Fruit fly (Drosophila melanogaster) whole organism, embryonic: ENCODE measurements around the gene CG43998.

ENCODE experiments used
- Aef1 ChIP-seq: fragments of 200-800 bp; sonication (Bioruptor generic); IDR thresholded peaks from 3 replicates; pipeline ENCODE4 v1.3.6; 2022; ENCODE audit warnings: missing biosample characterization, missing genetic modification characterization
- Atf-2 ChIP-seq: fragments of 200-800 bp; sonication (Bioruptor generic); optimal IDR thresholded peaks from 2 replicates; lab custom pipeline; 2016; ENCODE audit warnings: missing biosample characterization, missing genetic modification characterization
- Atf6 ChIP-seq: fragments of 200-800 bp; sonication (Bioruptor generic); IDR thresholded peaks from 2 replicates; pipeline ENCODE4 v1.3.6; 2022; ENCODE audit warnings: missing biosample characterization, missing genetic modification characterization
- B-H2 ChIP-seq: fragments of 200-800 bp; sonication (Bioruptor generic); optimal IDR thresholded peaks from 2 replicates; lab custom pipeline; 2018; ENCODE audit warnings: missing biosample characterization, mild to moderate bottlenecking, missing genetic modification characterization
- BEAF-32 ChIP-seq: fragments of 200-800 bp; sonication (Bioruptor generic); optimal IDR thresholded peaks from 3 replicates; lab custom pipeline; 2017; ENCODE audit warnings: missing biosample characterization, missing genetic modification characterization, mild to moderate bottlenecking, moderate library complexity, missing genetic modification reagents
- BtbVII ChIP-seq: fragments of 200-800 bp; sonication (Bioruptor generic); optimal IDR thresholded peaks from 3 replicates; lab custom pipeline; 2017; ENCODE audit warnings: missing biosample characterization, mild to moderate bottlenecking, missing genetic modification characterization
- CG10209 ChIP-seq: fragments of 200-800 bp; sonication (Bioruptor generic); optimal IDR thresholded peaks from 3 replicates; lab custom pipeline; 2017; ENCODE audit warnings: missing biosample characterization, mild to moderate bottlenecking, missing genetic modification characterization, missing genetic modification reagents
- CG10654 ChIP-seq: fragments of 200-800 bp; sonication (Bioruptor generic); optimal IDR thresholded peaks from 2 replicates; lab custom pipeline; 2016; ENCODE audit warnings: missing biosample characterization, missing genetic modification characterization
- CG11398 ChIP-seq: fragments of 200-800 bp; sonication (Bioruptor generic); optimal IDR thresholded peaks from 2 replicates; lab custom pipeline; 2016; ENCODE audit warnings: missing biosample characterization, missing genetic modification characterization
- CG12391 ChIP-seq: fragments of 200-800 bp; sonication (Bioruptor generic); optimal IDR thresholded peaks from 3 replicates; lab custom pipeline; 2018; ENCODE audit warnings: missing biosample characterization, mild to moderate bottlenecking, missing genetic modification characterization, moderate library complexity
- CG13123 ChIP-seq: fragments of 200-800 bp; sonication (Bioruptor generic); optimal IDR thresholded peaks from 2 replicates; lab custom pipeline; 2016; ENCODE audit warnings: missing biosample characterization, missing genetic modification characterization
- CG14050 ChIP-seq: fragments of 200-800 bp; sonication (Bioruptor generic); IDR thresholded peaks from 3 replicates; pipeline ENCODE4 v1.3.6; 2022; ENCODE audit warnings: missing biosample characterization, missing genetic modification characterization
- CG14860 ChIP-seq: fragments of 200-800 bp; sonication (Bioruptor generic); IDR thresholded peaks from 3 replicates; pipeline ENCODE4 v1.3.6; 2022; ENCODE audit warnings: missing biosample characterization, missing genetic modification characterization; ENCODE audit not compliant: partially characterized antibody
- CG14965 ChIP-seq: fragments of 200-800 bp; sonication (Bioruptor generic); optimal IDR thresholded peaks from 2 replicates; lab custom pipeline; 2016; ENCODE audit warnings: missing biosample characterization, missing genetic modification characterization, borderline replicate concordance
- CG15269 ChIP-seq: fragments of 200-800 bp; sonication (Bioruptor generic); optimal IDR thresholded peaks from 2 replicates; lab custom pipeline; 2018; ENCODE audit warnings: missing biosample characterization, mild to moderate bottlenecking, missing genetic modification characterization, moderate library complexity
- CG1529 ChIP-seq: fragments of 200-800 bp; sonication (Bioruptor generic); optimal IDR thresholded peaks from 3 replicates; lab custom pipeline; 2018; ENCODE audit warnings: missing biosample characterization, missing genetic modification characterization
- CG2202 ChIP-seq: fragments of 200-800 bp; sonication (Bioruptor generic); optimal IDR thresholded peaks from 2 replicates; lab custom pipeline; 2018; ENCODE audit warnings: missing biosample characterization, mild to moderate bottlenecking, missing genetic modification characterization
- CG31224 ChIP-seq: fragments of 200-800 bp; sonication (Bioruptor generic); IDR thresholded peaks from 2 replicates; pipeline ENCODE4 v1.3.6; 2022; ENCODE audit warnings: missing biosample characterization, missing genetic modification characterization
- CG32772 ChIP-seq: fragments of 200-800 bp; sonication (Bioruptor generic); IDR thresholded peaks from 2 replicates; pipeline ENCODE4 v1.3.6; 2022; ENCODE audit warnings: missing biosample characterization, missing genetic modification characterization
- CG4730 ChIP-seq: fragments of 200-800 bp; sonication (Bioruptor generic); IDR thresholded peaks from 2 replicates; pipeline ENCODE4 v1.3.6; 2022; ENCODE audit warnings: missing biosample characterization, missing genetic modification characterization
- CG7745 ChIP-seq: fragments of 200-800 bp; sonication (Bioruptor generic); optimal IDR thresholded peaks from 2 replicates; lab custom pipeline; 2018; ENCODE audit warnings: missing biosample characterization, mild to moderate bottlenecking, missing genetic modification characterization, moderate library complexity
- CG7839 ChIP-seq: fragments of 200-800 bp; sonication (Bioruptor generic); optimal IDR thresholded peaks from 3 replicates; lab custom pipeline; 2018; ENCODE audit warnings: missing biosample characterization, mild to moderate bottlenecking, missing genetic modification characterization, moderate library complexity
- CG7987 ChIP-seq: fragments of 200-800 bp; sonication (Bioruptor generic); optimal IDR thresholded peaks from 2 replicates; lab custom pipeline; 2018; ENCODE audit warnings: missing biosample characterization, mild to moderate bottlenecking, missing genetic modification characterization, moderate library complexity
- CG8290 ChIP-seq, 3 experiments: fragments of 200-800 bp; sonication (Bioruptor generic); optimal IDR thresholded peaks; 2 replicates each; lab custom pipeline; 2016 to 2019; ENCODE audit warnings: missing biosample characterization in 3 of 3, missing genetic modification characterization in 3 of 3, mild to moderate bottlenecking in 2 of 3, moderate library complexity in 1 of 3
- CG8388 ChIP-seq: fragments of 200-800 bp; sonication (Bioruptor generic); optimal IDR thresholded peaks from 2 replicates; lab custom pipeline; 2019; ENCODE audit warnings: missing biosample characterization, mild to moderate bottlenecking, missing genetic modification characterization, moderate library complexity
- CG9727 ChIP-seq: fragments of 200-800 bp; sonication (Bioruptor generic); optimal IDR thresholded peaks from 3 replicates; lab custom pipeline; 2017; ENCODE audit warnings: missing biosample characterization, mild to moderate bottlenecking, missing genetic modification characterization
- CoRest ChIP-seq: fragments of 200-800 bp; sonication (Bioruptor generic); optimal IDR thresholded peaks from 3 replicates; lab custom pipeline; 2018; ENCODE audit warnings: missing biosample characterization, mild to moderate bottlenecking, missing genetic modification characterization, moderate library complexity
- Dbx ChIP-seq: fragments of 200-800 bp; sonication (Bioruptor generic); IDR thresholded peaks from 3 replicates; pipeline ENCODE4 v1.3.6; 2022; ENCODE audit warnings: missing biosample characterization, missing genetic modification characterization
- Hr39 ChIP-seq: fragments of >200 bp; optimal IDR thresholded peaks from 2 replicates; lab custom pipeline; 2017
- Mad ChIP-seq: fragments of 200-800 bp; sonication (Bioruptor generic); optimal IDR thresholded peaks from 2 replicates; lab custom pipeline; 2016; ENCODE audit warnings: missing biosample characterization, missing genetic modification characterization
- Opbp ChIP-seq: fragments of 200-800 bp; sonication (Bioruptor generic); IDR thresholded peaks from 3 replicates; pipeline ENCODE4 v1.3.6; 2022; ENCODE audit warnings: missing biosample characterization, missing genetic modification characterization; ENCODE audit not compliant: partially characterized antibody
- Sry-δ ChIP-seq: fragments of 200-800 bp; sonication (Bioruptor generic); optimal IDR thresholded peaks from 2 replicates; lab custom pipeline; 2016; ENCODE audit warnings: missing biosample characterization, missing genetic modification characterization
- TFAM ChIP-seq: fragments of 200-800 bp; sonication (Bioruptor generic); optimal IDR thresholded peaks from 2 replicates; lab custom pipeline; 2017; ENCODE audit warnings: missing biosample characterization, missing genetic modification characterization, inconsistent platforms
- Xrp1 ChIP-seq: fragments of 200-800 bp; sonication (Bioruptor generic); IDR thresholded peaks from 2 replicates; pipeline ENCODE4 v1.3.6; 2022; ENCODE audit warnings: missing biosample characterization, missing genetic modification characterization
- bsh ChIP-seq, 2 experiments: fragments of 200-800 bp; sonication (Bioruptor generic); optimal IDR thresholded peaks; 2 replicates each; lab custom pipeline; 2017 to 2018; ENCODE audit warnings: mild to moderate bottlenecking in 2 of 2, missing biosample characterization in 2 of 2, missing genetic modification characterization in 2 of 2, moderate library complexity in 1 of 2
- cas ChIP-seq: fragments of 200-800 bp; sonication (Bioruptor generic); IDR thresholded peaks from 2 replicates; pipeline ENCODE4 v1.3.6; 2022; ENCODE audit warnings: missing biosample characterization, missing genetic modification characterization
- dmrt99B ChIP-seq: fragments of 200-800 bp; sonication (Bioruptor generic); optimal IDR thresholded peaks from 2 replicates; lab custom pipeline; 2018; ENCODE audit warnings: missing biosample characterization, mild to moderate bottlenecking, missing genetic modification characterization, moderate library complexity
- ewg ChIP-seq: fragments of 200-800 bp; sonication (Bioruptor generic); optimal IDR thresholded peaks from 3 replicates; lab custom pipeline; 2017; ENCODE audit warnings: mild to moderate bottlenecking, missing biosample characterization, missing genetic modification reagents, missing genetic modification characterization
- fd96Cb ChIP-seq: fragments of 200-800 bp; sonication (Bioruptor generic); optimal IDR thresholded peaks from 2 replicates; lab custom pipeline; 2018; ENCODE audit warnings: missing biosample characterization, mild to moderate bottlenecking, missing genetic modification characterization, moderate library complexity
- knrl ChIP-seq: fragments of 200-800 bp; sonication (Bioruptor generic); IDR thresholded peaks from 3 replicates; pipeline ENCODE4 v1.3.6; 2022; ENCODE audit warnings: missing biosample characterization, missing genetic modification characterization; ENCODE audit not compliant: partially characterized antibody
- lov ChIP-seq, 2 experiments: fragments of 200-800 bp in 1 of 2; fragments of >200 bp in 1 of 2; sonication (Bioruptor generic) in 1 of 2; IDR thresholded peaks in 1 of 2; optimal IDR thresholded peaks in 1 of 2; 2 replicates in 1 of 2; 3 replicates in 1 of 2; pipeline versions ENCODE4 v1.3.6 to Lab custom; 2017 to 2022; ENCODE audit warnings: missing biosample characterization in 1 of 2, missing genetic modification characterization in 1 of 2
- org-1 ChIP-seq: fragments of 200-800 bp; sonication (Bioruptor generic); optimal IDR thresholded peaks from 2 replicates; lab custom pipeline; 2017; ENCODE audit warnings: missing biosample characterization, missing genetic modification characterization
- sna ChIP-seq: fragments of 200-800 bp; sonication (Bioruptor generic); IDR thresholded peaks from 2 replicates; pipeline ENCODE4 v1.3.6; 2022; ENCODE audit warnings: missing biosample characterization, missing genetic modification characterization; ENCODE audit not compliant: partially characterized antibody
- sqz ChIP-seq: fragments of 200-800 bp; sonication (Bioruptor generic); optimal IDR thresholded peaks from 3 replicates; lab custom pipeline; 2018; ENCODE audit warnings: missing biosample characterization, mild to moderate bottlenecking, missing genetic modification characterization
- ttk ChIP-seq: fragments of 200-800 bp; sonication (Bioruptor generic); IDR thresholded peaks from 2 replicates; pipeline ENCODE4 v2.1.2; 2022; ENCODE audit warnings: missing biosample characterization, missing genetic modification characterization
- vfl ChIP-seq: fragments of 200-800 bp; sonication (Bioruptor generic); optimal IDR thresholded peaks from 2 replicates; lab custom pipeline; 2016; ENCODE audit warnings: missing biosample characterization, missing genetic modification characterization
- z ChIP-seq: fragments of 200-800 bp; sonication (Bioruptor generic); IDR thresholded peaks from 3 replicates; pipeline ENCODE4 v1.3.6; 2022; ENCODE audit warnings: missing biosample characterization, missing genetic modification characterization
- zen ChIP-seq: fragments of 200-800 bp; sonication (Bioruptor generic); optimal IDR thresholded peaks from 3 replicates; lab custom pipeline; 2018; ENCODE audit warnings: missing biosample characterization, mild to moderate bottlenecking, missing genetic modification characterization, moderate library complexity

The CG43998 gene

dm6 chr3R:23927429-23927828 is 1.4 kb downstream of the CG43998 start, which contains the start of gene CG13601 (continued):
- TF ChIP-seq Atf6 (no peak), CG10209 (GFP tag; lab: Kevin White, UChicago) (no peak), Atf-2 (GFP tag; lab: Kevin White, UChicago) (no peak), B-H2 (GFP tag; lab: Kevin White, UChicago) (no peak), ttk (GFP tag; lab: Robert Waterston, UW) (peak; percentile 38; the same call in 1 of the 2 replicates), CG12391 (tag; lab: Kevin White, UChicago) (peak; percentile 49), CoRest (tag; lab: Kevin White, UChicago) (peak; percentile 33), CG15269 (tag; lab: Kevin White, UChicago) (peak; percentile 33), knrl (GFP tag; lab: Robert Waterston, UW) (peak; percentile 84; the same call in 2 of the 3 replicates), CG4730 (GFP tag; lab: Robert Waterston, UW) (peak; percentile 27; the same call in 1 of the 2 replicates), Aef1 (GFP tag; lab: Robert Waterston, UW) (0 out of 3 replicates have a peak, but pooled peaks have one; percentile 42), CG7987 (GFP tag; lab: Kevin White, UChicago) (no peak), CG7839 (tag; lab: Kevin White, UChicago) (peak; percentile 13), Mad (GFP tag; lab: Kevin White, UChicago) (no peak), sna (GFP tag; lab: Robert Waterston, UW) (peak; percentile 78), CG11398 (GFP tag; lab: Kevin White, UChicago) (no peak), CG14860 (GFP tag; lab: Robert Waterston, UW) (peak; percentile 67), z (GFP tag; lab: Robert Waterston, UW) (no peak), CG31224 (GFP tag; lab: Robert Waterston, UW) (no peak), CG7745 (tag; lab: Kevin White, UChicago) (no peak), dmrt99B (tag; lab: Kevin White, UChicago) (no peak), CG2202 (tag; lab: Kevin White, UChicago) (no peak), CG32772 (GFP tag; lab: Robert Waterston, UW) (no peak), vfl (peak; percentile 14), Hr39 (no peak), TFAM (GFP tag; lab: Kevin White, UChicago) (no peak), CG10654 (GFP tag; lab: Kevin White, UChicago) (no peak), sqz (GFP tag; lab: Kevin White, UChicago) (peak; percentile 43), Opbp (GFP tag; lab: Robert Waterston, UW) (peak; percentile 80; the same call in 2 of the 3 replicates), CG13123 (GFP tag; lab: Kevin White, UChicago) (no peak), CG9727 (GFP tag; lab: Kevin White, UChicago) (peak; percentile 8), CG1529 (no peak), Xrp1 (no peak), lov (optimal IDR thresholded peaks at IDR 0.05; lab: Kevin White, UChicago) (no peak), lov (GFP tag; IDR thresholded peaks at IDR 0.05; lab: Robert Waterston, UW) (no peak), zen (tag; lab: Kevin White, UChicago) (no peak), org-1 (GFP tag; lab: Kevin White, UChicago) (no peak), bsh (GFP tag; optimal IDR thresholded peaks at IDR 0.05; lab: Kevin White, UChicago) (peak in 1 of 2 experiments; percentile 18), CG14965 (no peak), Dbx (GFP tag; lab: Robert Waterston, UW) (0 out of 3 replicates have a peak, but pooled peaks have one; percentile 22), BtbVII (GFP tag; lab: Kevin White, UChicago) (no peak), CG8388 (GFP tag; lab: Kevin White, UChicago) (no peak), ewg (GFP tag; lab: Kevin White, UChicago) (peak; percentile 39), Sry-δ (GFP tag; lab: Kevin White, UChicago) (peak; percentile 84), CG8290 (GFP tag; optimal IDR thresholded peaks at IDR 0.05; lab: Kevin White, UChicago) (no peak), CG8290 (tag; optimal IDR thresholded peaks at IDR 0.05; lab: Kevin White, UChicago) (peak in 1 of 2 experiments; percentile 44), CG14050 (GFP tag; lab: Robert Waterston, UW) (no peak), cas (no peak), BEAF-32 (GFP tag; lab: Kevin White, UChicago) (peak; percentile 82), fd96Cb (tag; lab: Kevin White, UChicago) (no peak)
